Fruit fly (Drosophila melanogaster) whole organism, pupa: ENCODE results near the gene Tim17b1.

ENCODE experiments used
- CG15710 ChIP-seq: fragments of 200-800 bp; sonication (Bioruptor generic); optimal IDR thresholded peaks from 2 replicates; lab custom pipeline; 2018; ENCODE audit warnings: missing biosample characterization, mild to moderate bottlenecking, missing genetic modification characterization, moderate library complexity
- CG32121 ChIP-seq: fragments of 200-800 bp; sonication (Bioruptor generic); IDR thresholded peaks from 2 replicates; pipeline ENCODE4 v1.3.6; 2022; ENCODE audit warnings: missing biosample characterization, missing genetic modification characterization
- CG8159 ChIP-seq: fragments of 200-800 bp; sonication (Bioruptor generic); optimal IDR thresholded peaks from 3 replicates; lab custom pipeline; 2018; ENCODE audit warnings: missing biosample characterization, mild to moderate bottlenecking, missing genetic modification characterization, moderate library complexity
- CG8301 ChIP-seq: fragments of 200-800 bp; sonication (Bioruptor generic); optimal IDR thresholded peaks from 2 replicates; lab custom pipeline; 2018; ENCODE audit warnings: missing biosample characterization, mild to moderate bottlenecking, missing genetic modification characterization
- Ets98B ChIP-seq: fragments of 200-800 bp; sonication (Bioruptor generic); IDR thresholded peaks from 2 replicates; pipeline ENCODE4 v1.3.6; 2022; ENCODE audit warnings: missing biosample characterization, missing genetic modification characterization
- rn ChIP-seq: fragments of 200-800 bp; sonication (Bioruptor generic); IDR thresholded peaks from 2 replicates; pipeline ENCODE4 v1.3.6; 2022; ENCODE audit warnings: missing biosample characterization, missing genetic modification characterization

DNA sequence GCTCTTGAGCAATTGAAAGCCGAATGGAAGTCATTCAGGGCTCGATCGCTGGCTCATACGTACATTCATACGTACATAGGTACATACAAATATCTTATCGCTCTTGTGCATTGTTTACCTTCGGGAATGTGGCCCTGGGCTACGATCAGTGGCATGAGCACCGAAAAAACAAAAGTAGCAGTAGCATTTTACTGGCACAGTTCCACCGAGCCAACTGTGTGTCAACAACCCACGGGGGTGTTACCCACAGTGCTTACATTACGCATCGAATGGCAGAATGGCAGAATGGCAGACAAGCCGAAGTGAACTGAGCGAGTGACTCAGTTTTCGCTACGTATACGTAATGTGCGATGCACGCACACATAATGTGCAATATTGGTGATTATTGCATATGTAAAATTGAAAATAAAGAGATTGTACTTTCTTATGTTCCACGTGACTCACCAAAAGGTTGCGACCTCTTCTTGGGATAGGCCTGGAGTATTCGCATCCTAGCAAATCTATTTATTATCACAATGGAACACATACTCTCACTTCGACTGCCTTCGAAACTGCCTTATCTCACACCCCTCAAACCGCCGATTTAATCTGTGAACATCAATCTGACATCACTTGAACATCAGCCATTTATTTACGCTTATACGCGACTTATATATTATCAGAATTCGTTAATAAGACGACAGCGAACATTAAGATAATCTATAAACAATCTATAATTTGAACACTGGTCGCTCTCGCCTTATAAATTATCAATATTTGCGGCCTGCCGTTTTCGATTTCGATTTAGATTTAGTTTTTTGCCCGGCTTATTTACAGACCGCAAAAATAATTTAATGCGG is 3.2 kb downstream of the Tim17b1 start:
- no peak for TF ChIP-seq CG8159 (tag; lab: Kevin White, UChicago)
- TF ChIP-seq CG32121: no peak
- TF ChIP-seq rn: no peak
- no peak for TF ChIP-seq Ets98B (GFP tag; lab: Robert Waterston, UW)
- no peak for TF ChIP-seq CG15710
- no peak for TF ChIP-seq CG8301 (tag; lab: Kevin White, UChicago)
